Fruit fly (Drosophila melanogaster) whole organism, embryonic: ENCODE measurements around the gene Cdc14.
A peak's percentile ranks its signal among the peaks of the same experiment; 100 is the strongest.

Experiments used
- Atf-2 ChIP-seq: fragments of 200-800 bp; sonication (Bioruptor generic); optimal IDR thresholded peaks from 2 replicates; lab custom pipeline; 2016; ENCODE audit warnings: missing biosample characterization, missing genetic modification characterization
- BtbVII ChIP-seq: fragments of 200-800 bp; sonication (Bioruptor generic); optimal IDR thresholded peaks from 3 replicates; lab custom pipeline; 2017; ENCODE audit warnings: missing biosample characterization, mild to moderate bottlenecking, missing genetic modification characterization
- C15 ChIP-seq: fragments of 200-800 bp; sonication (Bioruptor generic); IDR thresholded peaks from 3 replicates; pipeline ENCODE4 v1.3.6; 2022; ENCODE audit warnings: missing biosample characterization, missing genetic modification characterization
- CG10462 ChIP-seq: fragments of 200-800 bp; sonication (Bioruptor generic); optimal IDR thresholded peaks from 2 replicates; lab custom pipeline; 2016; ENCODE audit warnings: missing biosample characterization, missing genetic modification characterization
- CG11085 ChIP-seq: fragments of 200-800 bp; sonication (Bioruptor generic); IDR thresholded peaks from 2 replicates; pipeline ENCODE4 v1.3.6; 2022; ENCODE audit warnings: missing biosample characterization, missing genetic modification characterization
- CG1233 ChIP-seq: fragments of 200-800 bp; sonication (Bioruptor generic); optimal IDR thresholded peaks from 4 replicates; lab custom pipeline; 2018; ENCODE audit warnings: missing biosample characterization, mild to moderate bottlenecking, missing genetic modification characterization
- CG14050 ChIP-seq: fragments of 200-800 bp; sonication (Bioruptor generic); IDR thresholded peaks from 3 replicates; pipeline ENCODE4 v1.3.6; 2022; ENCODE audit warnings: missing biosample characterization, missing genetic modification characterization
- CG14860 ChIP-seq: fragments of 200-800 bp; sonication (Bioruptor generic); IDR thresholded peaks from 3 replicates; pipeline ENCODE4 v1.3.6; 2022; ENCODE audit warnings: missing biosample characterization, missing genetic modification characterization; ENCODE audit not compliant: partially characterized antibody
- CG15011 ChIP-seq: fragments of 200-800 bp; sonication (Bioruptor generic); optimal IDR thresholded peaks from 3 replicates; lab custom pipeline; 2018; ENCODE audit warnings: missing biosample characterization, mild to moderate bottlenecking, missing genetic modification characterization
- CG2199 ChIP-seq: fragments of 200-800 bp; sonication (Bioruptor generic); IDR thresholded peaks from 3 replicates; pipeline ENCODE4 v1.3.6; 2022; ENCODE audit warnings: missing biosample characterization, missing genetic modification characterization
- CG32532 ChIP-seq: fragments of 200-800 bp; sonication (Bioruptor generic); IDR thresholded peaks from 2 replicates; pipeline ENCODE4 v1.3.6; 2022; ENCODE audit warnings: missing biosample characterization, missing genetic modification characterization
- CG3995 ChIP-seq: fragments of 200-800 bp; sonication (Bioruptor generic); optimal IDR thresholded peaks from 3 replicates; lab custom pipeline; 2016; ENCODE audit warnings: missing biosample characterization, missing genetic modification characterization
- CG4707 ChIP-seq: fragments of 200-800 bp; sonication (Bioruptor generic); optimal IDR thresholded peaks from 2 replicates; lab custom pipeline; 2018; ENCODE audit warnings: missing biosample characterization, mild to moderate bottlenecking, missing genetic modification characterization, moderate library complexity
- CG6272 ChIP-seq: fragments of 200-800 bp; sonication (Bioruptor generic); IDR thresholded peaks from 2 replicates; pipeline ENCODE4 v1.3.6; 2022; ENCODE audit warnings: missing biosample characterization, missing genetic modification characterization
- CG6654 ChIP-seq: fragments of 200-800 bp; sonication (Bioruptor generic); optimal IDR thresholded peaks from 2 replicates; lab custom pipeline; 2017; ENCODE audit warnings: missing biosample characterization, mild to moderate bottlenecking, missing genetic modification characterization
- CG6689 ChIP-seq: fragments of 200-800 bp; sonication (Bioruptor generic); IDR thresholded peaks from 2 replicates; pipeline ENCODE4 v1.3.6; 2022; ENCODE audit warnings: missing biosample characterization, missing genetic modification characterization
- CG6813 ChIP-seq: fragments of 200-800 bp; sonication (Bioruptor generic); optimal IDR thresholded peaks from 2 replicates; lab custom pipeline; 2017; ENCODE audit warnings: missing biosample characterization, missing genetic modification characterization, mild to moderate bottlenecking, moderate library complexity, missing genetic modification reagents
- CG6854 ChIP-seq: fragments of 200-800 bp; sonication (Bioruptor generic); optimal IDR thresholded peaks from 3 replicates; lab custom pipeline; 2017; ENCODE audit warnings: missing biosample characterization, mild to moderate bottlenecking, missing genetic modification characterization
- CG7372 ChIP-seq: fragments of 200-800 bp; sonication (Bioruptor generic); IDR thresholded peaks from 2 replicates; pipeline ENCODE4 v1.3.6; 2022; ENCODE audit warnings: missing biosample characterization, missing genetic modification characterization
- CG8089 ChIP-seq: fragments of 200-800 bp; sonication (Bioruptor generic); optimal IDR thresholded peaks from 3 replicates; lab custom pipeline; 2016; ENCODE audit warnings: missing biosample characterization, missing genetic modification characterization
- CG9437 ChIP-seq: fragments of 200-800 bp; sonication (Bioruptor generic); optimal IDR thresholded peaks from 2 replicates; lab custom pipeline; 2018; ENCODE audit warnings: missing biosample characterization, mild to moderate bottlenecking, missing genetic modification characterization
- CoRest ChIP-seq: fragments of 200-800 bp; sonication (Bioruptor generic); optimal IDR thresholded peaks from 3 replicates; lab custom pipeline; 2018; ENCODE audit warnings: missing biosample characterization, mild to moderate bottlenecking, missing genetic modification characterization, moderate library complexity
- Dbx ChIP-seq: fragments of 200-800 bp; sonication (Bioruptor generic); IDR thresholded peaks from 3 replicates; pipeline ENCODE4 v1.3.6; 2022; ENCODE audit warnings: missing biosample characterization, missing genetic modification characterization
- Dll ChIP-seq: fragments of 200-800 bp; sonication (Bioruptor generic); IDR thresholded peaks from 4 replicates; pipeline ENCODE4 v1.3.6; 2022; ENCODE audit warnings: missing biosample characterization, missing genetic modification characterization; ENCODE audit not compliant: partially characterized antibody
- Dref ChIP-seq: fragments of 200-800 bp; sonication (Bioruptor generic); IDR thresholded peaks from 2 replicates; pipeline ENCODE4 v1.3.6; 2022; ENCODE audit warnings: missing biosample characterization, missing genetic modification characterization
- Hey ChIP-seq: fragments of 200-800 bp; sonication (Bioruptor generic); optimal IDR thresholded peaks from 3 replicates; lab custom pipeline; 2018; ENCODE audit warnings: missing biosample characterization, mild to moderate bottlenecking, missing genetic modification characterization
- Lim3 ChIP-seq: fragments of 200-800 bp; sonication (Bioruptor generic); IDR thresholded peaks from 2 replicates; pipeline ENCODE4 v1.3.6; 2022; ENCODE audit warnings: missing biosample characterization, missing genetic modification characterization
- Meics ChIP-seq: fragments of 200-800 bp; sonication (Bioruptor generic); optimal IDR thresholded peaks from 2 replicates; lab custom pipeline; 2017; ENCODE audit warnings: missing biosample characterization, mild to moderate bottlenecking, missing genetic modification characterization
- Nf-YC ChIP-seq: fragments of 200-800 bp; optimal IDR thresholded peaks from 3 replicates; lab custom pipeline; 2019; ENCODE audit warnings: missing biosample characterization, mild to moderate bottlenecking, missing genetic modification characterization, moderate library complexity
- Six4 ChIP-seq: fragments of 200-800 bp; sonication (Bioruptor generic); optimal IDR thresholded peaks from 2 replicates; lab custom pipeline; 2016; ENCODE audit warnings: missing biosample characterization, missing genetic modification characterization
- Spps ChIP-seq: fragments of 200-800 bp; sonication (Bioruptor generic); optimal IDR thresholded peaks from 2 replicates; lab custom pipeline; 2018; ENCODE audit warnings: missing biosample characterization, mild to moderate bottlenecking, missing genetic modification characterization
- ab ChIP-seq: fragments of 200-800 bp; sonication (Bioruptor generic); optimal IDR thresholded peaks from 2 replicates; lab custom pipeline; 2016; ENCODE audit warnings: missing biosample characterization, missing genetic modification characterization
- abd-A ChIP-seq: fragments of 200-800 bp; sonication (Bioruptor generic); optimal IDR thresholded peaks from 3 replicates; lab custom pipeline; 2019; ENCODE audit warnings: missing biosample characterization, mild to moderate bottlenecking, missing genetic modification characterization, moderate library complexity
- ato ChIP-seq: fragments of 200-800 bp; sonication (Bioruptor generic); IDR thresholded peaks from 2 replicates; pipeline ENCODE4 v1.3.6; 2022; ENCODE audit warnings: missing biosample characterization, missing genetic modification characterization; ENCODE audit not compliant: partially characterized antibody
- az2 ChIP-seq: fragments of 200-800 bp; sonication (Bioruptor generic); optimal IDR thresholded peaks from 3 replicates; lab custom pipeline; 2016; ENCODE audit warnings: missing biosample characterization, missing genetic modification characterization
- br ChIP-seq: fragments of >200 bp; optimal IDR thresholded peaks from 2 replicates; lab custom pipeline; 2017
- btn ChIP-seq: fragments of 200-800 bp; sonication (Bioruptor generic); optimal IDR thresholded peaks from 2 replicates; lab custom pipeline; 2016; ENCODE audit warnings: missing biosample characterization, missing genetic modification characterization
- chif ChIP-seq, 2 experiments: fragments of 200-800 bp; sonication (Bioruptor generic); optimal IDR thresholded peaks; 3 replicates each; lab custom pipeline; 2016; ENCODE audit warnings: missing biosample characterization in 2 of 2, missing genetic modification characterization in 2 of 2
- chinmo ChIP-seq: fragments of 200-800 bp; sonication (Bioruptor generic); IDR thresholded peaks from 4 replicates; pipeline ENCODE4 v1.3.6; 2022; ENCODE audit warnings: missing biosample characterization, missing genetic modification characterization; ENCODE audit not compliant: partially characterized antibody
- crc ChIP-seq: fragments of 200-800 bp; sonication (Bioruptor generic); optimal IDR thresholded peaks from 2 replicates; lab custom pipeline; 2016; ENCODE audit warnings: missing biosample characterization, missing genetic modification characterization
- crp ChIP-seq, 2 experiments: fragments of 200-800 bp; sonication (Bioruptor generic); optimal IDR thresholded peaks; 2 replicates in 1 of 2; 3 replicates in 1 of 2; lab custom pipeline; 2017; ENCODE audit warnings: missing biosample characterization in 2 of 2, missing genetic modification characterization in 2 of 2, mild to moderate bottlenecking in 1 of 2, moderate library complexity in 1 of 2
- da ChIP-seq: fragments of 200-800 bp; sonication (Bioruptor generic); optimal IDR thresholded peaks from 2 replicates; lab custom pipeline; 2016; ENCODE audit warnings: missing biosample characterization, missing genetic modification characterization
- fd102C ChIP-seq: fragments of 200-800 bp; sonication (Bioruptor generic); optimal IDR thresholded peaks from 2 replicates; lab custom pipeline; 2018; ENCODE audit warnings: missing biosample characterization, mild to moderate bottlenecking, missing genetic modification characterization, moderate library complexity
- lola ChIP-seq, 3 experiments: fragments of >200 bp in 2 of 3; fragments of 200-800 bp in 1 of 3; sonication (Bioruptor generic) in 1 of 3; optimal IDR thresholded peaks; 2 replicates each; lab custom pipeline; 2017 to 2019; ENCODE audit warnings: missing biosample characterization in 3 of 3, missing genetic modification characterization in 3 of 3, mild to moderate bottlenecking in 1 of 3, moderate library complexity in 1 of 3
- maf-S ChIP-seq: fragments of 200-800 bp; sonication (Bioruptor generic); optimal IDR thresholded peaks from 2 replicates; lab custom pipeline; 2016; ENCODE audit warnings: missing biosample characterization, missing genetic modification characterization
- peb ChIP-seq: fragments of 200-800 bp; sonication (Bioruptor generic); IDR thresholded peaks from 2 replicates; pipeline ENCODE4 v1.3.6; 2022; ENCODE audit warnings: missing biosample characterization, missing genetic modification characterization
- pfk ChIP-seq: fragments of 200-800 bp; sonication (Bioruptor generic); optimal IDR thresholded peaks from 2 replicates; lab custom pipeline; 2018; ENCODE audit warnings: missing biosample characterization, mild to moderate bottlenecking, missing genetic modification characterization, moderate library complexity
- slou ChIP-seq: fragments of 200-800 bp; sonication (Bioruptor generic); optimal IDR thresholded peaks from 3 replicates; lab custom pipeline; 2016; ENCODE audit warnings: missing biosample characterization, missing genetic modification characterization
- unpg ChIP-seq: fragments of 200-800 bp; sonication (Bioruptor generic); optimal IDR thresholded peaks from 3 replicates; lab custom pipeline; 2018; ENCODE audit warnings: missing biosample characterization, mild to moderate bottlenecking, missing genetic modification characterization, moderate library complexity
- yki ChIP-seq: fragments of >200 bp; optimal IDR thresholded peaks from 3 replicates; lab custom pipeline; 2018

Gene Cdc14

DNA sequence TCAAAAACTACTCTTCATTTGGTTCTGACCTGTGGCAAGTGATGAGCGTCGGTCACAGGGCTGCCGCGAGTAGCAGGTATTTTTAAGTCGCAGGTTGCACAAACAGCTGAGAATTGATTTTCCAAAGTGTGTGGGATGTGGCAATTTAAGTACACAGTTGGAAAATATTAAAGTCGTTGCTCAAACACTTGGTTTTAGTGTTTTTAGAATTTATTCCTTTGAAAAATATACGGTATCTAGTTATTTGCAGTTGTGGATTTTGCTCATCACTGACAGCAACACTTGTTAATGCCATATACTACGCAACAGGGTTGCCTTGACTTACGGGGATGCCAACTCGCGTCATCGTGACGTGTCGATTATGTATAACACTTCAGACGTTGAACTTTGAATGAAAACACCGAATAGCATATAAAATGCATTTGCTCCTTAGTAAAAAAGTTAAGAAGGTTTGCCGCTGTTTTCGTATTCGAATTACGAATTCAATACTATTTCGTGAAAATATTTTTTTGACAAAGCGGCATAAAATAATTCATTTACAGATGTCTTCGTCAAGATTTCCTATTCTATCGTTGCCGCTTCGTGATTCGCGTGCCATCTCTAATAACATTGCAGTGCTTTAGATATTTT, 10.6 kb downstream of the Cdc14 start, which contains the start of the genes Herp and r2d2 (continued):
- TF ChIP-seq Atf-2: peak; percentile 92
- TF ChIP-seq CG11085 (GFP tag; lab: Robert Waterston, UW): peak; percentile 86
- TF ChIP-seq crc (GFP tag; lab: Kevin White, UChicago): peak; percentile 89
- TF ChIP-seq CG6654 (GFP tag; lab: Kevin White, UChicago): peak; percentile 66
- peak; percentile 52; the same call in 1 of the 2 replicates for TF ChIP-seq Lim3 (GFP tag; lab: Robert Waterston, UW)
- TF ChIP-seq C15: peak; percentile 83; the same call in 2 of the 3 replicates
- peak; percentile 69 for TF ChIP-seq Spps (tag; lab: Kevin White, UChicago)
- peak; percentile 89 for TF ChIP-seq az2 (GFP tag; lab: Kevin White, UChicago)
- peak; percentile 81 for TF ChIP-seq CG14050 (GFP tag; lab: Robert Waterston, UW)
- TF ChIP-seq CG6272 (GFP tag; lab: Robert Waterston, UW): peak; percentile 84
- no peak for TF ChIP-seq abd-A (tag; lab: Kevin White, UChicago)
- peak; percentile 50 for TF ChIP-seq CG4707 (GFP tag; lab: Kevin White, UChicago)
- TF ChIP-seq ab (GFP tag; lab: Kevin White, UChicago): peak; percentile 73
- peak; percentile 64 for TF ChIP-seq CG6813 (GFP tag; lab: Kevin White, UChicago)
- TF ChIP-seq CG32532 (GFP tag; lab: Robert Waterston, UW): peak; percentile 90
- TF ChIP-seq ato: peak; percentile 13; the same call in 1 of the 2 replicates
- TF ChIP-seq Dll (GFP tag; lab: Robert Waterston, UW): peak; percentile 93
- peak in 1 of 2 experiments; percentile 75 for TF ChIP-seq crp (GFP tag; optimal IDR thresholded peaks at IDR 0.05; lab: Kevin White, UChicago)
- peak; percentile 60 for TF ChIP-seq CG10462 (GFP tag; lab: Kevin White, UChicago)
- peak; percentile 87 for TF ChIP-seq BtbVII (GFP tag; lab: Kevin White, UChicago)
- peak; percentile 100 for TF ChIP-seq CG3995 (GFP tag; lab: Kevin White, UChicago)
- TF ChIP-seq fd102C (GFP tag; lab: Kevin White, UChicago): peak; percentile 77
- peak; percentile 87 for TF ChIP-seq Nf-YC (tag; lab: Kevin White, UChicago)
- TF ChIP-seq CG2199: 0 out of 3 replicates have a peak, but pooled peaks have one; percentile 7
- TF ChIP-seq CG14860 (GFP tag; lab: Robert Waterston, UW): peak; percentile 58; the same call in 1 of the 3 replicates
- peak in 1 of 3 experiments; percentile 91 for TF ChIP-seq lola (GFP tag; optimal IDR thresholded peaks at IDR 0.05; lab: Kevin White, UChicago)
- TF ChIP-seq peb: peak; percentile 88
- peak; percentile 93 for TF ChIP-seq maf-S (GFP tag; lab: Kevin White, UChicago)
- TF ChIP-seq slou: peak; percentile 91
- TF ChIP-seq Six4 (GFP tag; lab: Kevin White, UChicago): peak; percentile 87
- TF ChIP-seq CG6689 (GFP tag; lab: Robert Waterston, UW): peak; percentile 86
- peak; percentile 89 for TF ChIP-seq CG1233 (GFP tag; lab: Kevin White, UChicago)
- peak; percentile 92 for TF ChIP-seq Meics
- TF ChIP-seq unpg (GFP tag; lab: Kevin White, UChicago): peak; percentile 85
- peak; percentile 40 for TF ChIP-seq pfk (GFP tag; lab: Kevin White, UChicago)
- TF ChIP-seq chinmo (GFP tag; lab: Robert Waterston, UW): no peak
- peak; percentile 82 for TF ChIP-seq CG6854 (GFP tag; lab: Kevin White, UChicago)
- peak; percentile 48 for TF ChIP-seq Dref (GFP tag; lab: Robert Waterston, UW)
- peak; percentile 75 for TF ChIP-seq CG9437 (GFP tag; lab: Kevin White, UChicago)
- TF ChIP-seq da (GFP tag; lab: Kevin White, UChicago): peak; percentile 83
- TF ChIP-seq chif (GFP tag; optimal IDR thresholded peaks at IDR 0.05; lab: Kevin White, UChicago): peak; percentile 90 to 93
- TF ChIP-seq br (lab: Kevin White, UChicago): no peak
- TF ChIP-seq CoRest (tag; lab: Kevin White, UChicago): peak; percentile 95
- TF ChIP-seq CG8089 (GFP tag; lab: Kevin White, UChicago): peak; percentile 89
- TF ChIP-seq btn (GFP tag; lab: Kevin White, UChicago): peak; percentile 81
- peak; percentile 82 for TF ChIP-seq Hey
- TF ChIP-seq CG15011 (GFP tag; lab: Kevin White, UChicago): peak; percentile 76
- TF ChIP-seq yki (lab: Kevin White, UChicago): no peak
- TF ChIP-seq Dbx: peak; percentile 94
- peak; percentile 92 for TF ChIP-seq CG7372 (GFP tag; lab: Robert Waterston, UW)
